Fruit fly (Drosophila melanogaster): ENCODE results near the gene Iru.

- TF ChIP-seq HLH106 (tag; optimal IDR thresholded peaks at IDR 0.05) (no peak), brk (GFP tag; optimal IDR thresholded peaks at IDR 0.05) (no peak), foxo (GFP tag; optimal IDR thresholded peaks at IDR 0.05) (no peak), Hr78 (GFP tag; optimal IDR thresholded peaks at IDR 0.05) (no peak), usp (GFP tag; optimal IDR thresholded peaks at IDR 0.05) (no peak), Dif (GFP tag; optimal IDR thresholded peaks at IDR 0.05; ENCODE audit: partially characterized antibody) (no peak), psq (GFP tag; optimal IDR thresholded peaks at IDR 0.05) (no peak), Dfd (GFP tag; optimal IDR thresholded peaks at IDR 0.05) (no peak), br (GFP tag; optimal IDR thresholded peaks at IDR 0.05) (no peak), sage (GFP tag; optimal IDR thresholded peaks at IDR 0.05) (no peak)
Observed at dm6 chr3R:8984141-8984540, 22.1 kb upstream of the Iru start, which contains the start of gene RagA-B.

All from whole organism, wandering third instar larva.